Worm (Caenorhabditis elegans): ENCODE measurements around the gene dhgd-1.
A peak's percentile ranks its signal among the peaks of the same experiment; 100 is the strongest.
"Not testable (repeated sequence)": the region's sequence is repeated elsewhere in the genome, so short reads cannot be mapped to it uniquely, and the experiment has no call there.

dhgd-1 gene

DNA sequence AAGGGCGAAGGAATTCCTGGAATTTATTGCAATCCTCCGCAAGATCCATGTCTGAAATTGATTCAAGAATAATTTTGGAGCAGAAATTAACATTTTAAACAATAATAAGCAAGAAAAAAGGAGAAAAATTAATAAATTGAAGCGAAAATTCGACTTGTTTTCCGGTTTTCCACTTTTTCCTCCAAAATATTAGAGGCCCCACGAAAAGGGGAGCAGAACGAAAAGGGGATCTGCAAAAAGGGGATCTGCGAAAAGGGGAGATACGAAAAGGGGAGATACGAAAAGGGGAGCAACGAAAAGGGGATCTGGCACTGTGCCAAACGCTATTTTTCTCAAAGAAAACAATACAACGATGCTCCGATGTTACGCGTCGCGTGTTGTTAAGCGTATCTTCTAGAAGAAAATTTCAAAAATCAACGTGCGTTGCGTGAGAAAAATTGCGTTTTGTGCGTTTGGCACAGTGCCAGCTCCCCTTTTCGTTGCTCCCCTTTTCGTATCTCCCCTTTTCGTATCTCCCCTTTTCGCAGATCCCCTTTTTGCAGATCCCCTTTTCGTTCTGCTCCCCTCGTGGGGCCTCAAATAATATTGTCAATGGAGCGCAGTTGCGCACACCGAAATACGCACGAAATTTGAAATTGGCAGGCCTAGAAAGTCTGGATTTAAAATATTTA lies 17.3 kb downstream of the dhgd-1 start, which contains the start of gene Y62F5A.12:
Gene Y62F5A.12, minus strand, starts transcription at position 51 of the 671 bp plus-strand sequence.
- TF ChIP-seq ZK337.2 (GFP tag; IDR thresholded peaks at IDR 0.05) (peak; percentile 99), tag-97 (GFP tag; IDR thresholded peaks at IDR 0.05) (peak; percentile 88; the same call in 1 of the 2 replicates), mes-2 (tag; optimal IDR thresholded peaks at IDR 0.05; ENCODE audit: poor library complexity, severe bottlenecking) (peak; percentile 99), nhr-48 (tag; optimal IDR thresholded peaks at IDR 0.05) (peak; percentile 55), madf-5 (GFP tag; IDR thresholded peaks at IDR 0.05) (peak; percentile 91 to 97), lin-38 (GFP tag; IDR thresholded peaks at IDR 0.05) (peak; percentile 100), nhr-77 (tag; optimal IDR thresholded peaks at IDR 0.05) (peak; percentile 81), pha-4 (GFP tag; IDR thresholded peaks at IDR 0.05) (peak; percentile 96), duxl-1 (tag; optimal IDR thresholded peaks at IDR 0.05; ENCODE audit: poor library complexity) (peak; percentile 70), mdl-1 (tag; optimal IDR thresholded peaks at IDR 0.05) (peak; percentile 32 to 38), php-3 (GFP tag; IDR thresholded peaks at IDR 0.05) (peak; percentile 77), nhr-42 (GFP tag; IDR thresholded peaks at IDR 0.05) (peak; percentile 94; the same call in 1 of the 2 replicates), snpc-1.2 (GFP tag; IDR thresholded peaks at IDR 0.05) (peak; percentile 82), Y75B8A.6 (GFP tag; IDR thresholded peaks at IDR 0.05) (0 out of 2 replicates have a peak, but pooled peaks have one; percentile 80), dpl-1 (GFP tag; optimal IDR thresholded peaks at IDR 0.05) (peak; percentile 77), Y105C5A.15 (GFP tag; IDR thresholded peaks at IDR 0.05) (peak; percentile 70; the same call in 1 of the 2 replicates), set-16 (GFP tag; IDR thresholded peaks at IDR 0.05) (peak; percentile 67), lir-3 (tag; optimal IDR thresholded peaks at IDR 0.05) (peak; percentile 44), zfp-3 (GFP tag; conservative IDR thresholded peaks at IDR 0.05) (peak; percentile 92), ctbp-1 (GFP tag; IDR thresholded peaks at IDR 0.05) (peak; percentile 94), mdt-29 (GFP tag; IDR thresholded peaks at IDR 0.05) (peak; percentile 85), mxl-2 (GFP tag; conservative IDR thresholded peaks at IDR 0.05) (peak; percentile 80), F37D6.2 (tag; optimal IDR thresholded peaks at IDR 0.05) (peak; percentile 79), lin-13 (GFP tag; optimal IDR thresholded peaks at IDR 0.05) (peak; percentile 69), mep-1 (tag; optimal IDR thresholded peaks at IDR 0.05) (peak; percentile 85), arid-1 (GFP tag; conservative IDR thresholded peaks at IDR 0.05) (peak; percentile 93), nhr-25 (tag; optimal IDR thresholded peaks at IDR 0.05; ENCODE audit: borderline replicate concordance, insufficient read depth) (peak; percentile 40), hmg-1.1 (GFP tag; IDR thresholded peaks at IDR 0.05) (peak; percentile 93), spr-1 (tag; optimal IDR thresholded peaks at IDR 0.05) (peak; percentile 66), ceh-44 (GFP tag; IDR thresholded peaks at IDR 0.05) (peak; percentile 99), lin-1 (GFP tag; IDR thresholded peaks at IDR 0.05) (peak; percentile 85; the same call in 1 of the 2 replicates), aha-1 (tag) (peak; percentile 99), nhr-102 (tag; optimal IDR thresholded peaks at IDR 0.05) (peak; percentile 66), madf-9 (GFP tag; conservative IDR thresholded peaks at IDR 0.05) (peak; percentile 96), hlh-30 (tag; optimal IDR thresholded peaks at IDR 0.05; ENCODE audit: insufficient read depth) (peak; percentile 67), F49E8.2 (tag; optimal IDR thresholded peaks at IDR 0.05; ENCODE audit: borderline replicate concordance) (peak; percentile 27), fkh-10 (GFP tag; optimal IDR thresholded peaks at IDR 0.05) (peak; percentile 51), egl-43 (GFP tag; IDR thresholded peaks at IDR 0.05) (peak; percentile 93), lim-7 (GFP tag; IDR thresholded peaks at IDR 0.05) (peak; percentile 82), hlh-11 (tag; optimal IDR thresholded peaks at IDR 0.05) (peak; percentile 65), rbr-2 (tag; optimal IDR thresholded peaks at IDR 0.05) (peak; percentile 89), lin-29 (GFP tag; IDR thresholded peaks at IDR 0.05) (peak; percentile 55; the same call in 1 of the 2 replicates), nhr-28 (tag; optimal IDR thresholded peaks at IDR 0.05) (peak; percentile 52), mxl-3 (GFP tag; optimal IDR thresholded peaks at IDR 0.05) (peak; percentile 86), sdz-12 (GFP tag; optimal IDR thresholded peaks at IDR 0.05) (peak; percentile 60), unc-62 (GFP tag; optimal IDR thresholded peaks at IDR 0.05 in 1 of 2) (peak in 1 of 2 experiments; percentile 66)
- not testable (repeated sequence) for TF ChIP-seq pha-4, unc-62 (tag; optimal IDR thresholded peaks at IDR 0.05)
